Fruit fly (Drosophila melanogaster) whole organism, wandering third instar larva: Measurements from ENCODE around the gene Wdr92.

ENCODE experiments used
- Hr78 ChIP-seq: fragments of >200 bp; optimal IDR thresholded peaks from 2 replicates; lab custom pipeline; 2017; ENCODE audit warnings: missing biosample characterization, missing genetic modification characterization
- OdsH ChIP-seq: fragments of 200-800 bp; sonication (Bioruptor generic); optimal IDR thresholded peaks from 2 replicates; lab custom pipeline; 2016; ENCODE audit warnings: missing biosample characterization, mild to moderate bottlenecking, missing genetic modification characterization
- dl ChIP-seq, 2 experiments: fragments of 175-275, 200-275 bp in 1 of 2; fragments of 200-275 bp in 1 of 2; sonication (Bioruptor generic); optimal IDR thresholded peaks; lab custom pipeline; 2018; ENCODE audit warnings: mild to moderate bottlenecking in 2 of 2, missing biosample characterization in 2 of 2, missing genetic modification characterization in 2 of 2, moderate library complexity in 2 of 2; ENCODE audit not compliant: partially characterized antibody in 2 of 2, insufficient read depth in 1 of 2
- lola ChIP-seq: fragments of >200 bp; optimal IDR thresholded peaks from 2 replicates; lab custom pipeline; 2017; ENCODE audit warnings: missing biosample characterization, missing genetic modification characterization
- psq ChIP-seq: fragments of 200-800 bp; sonication (Bioruptor generic); optimal IDR thresholded peaks from 3 replicates; lab custom pipeline; 2017; ENCODE audit warnings: missing biosample characterization, mild to moderate bottlenecking, missing genetic modification characterization, moderate library complexity

DNA sequence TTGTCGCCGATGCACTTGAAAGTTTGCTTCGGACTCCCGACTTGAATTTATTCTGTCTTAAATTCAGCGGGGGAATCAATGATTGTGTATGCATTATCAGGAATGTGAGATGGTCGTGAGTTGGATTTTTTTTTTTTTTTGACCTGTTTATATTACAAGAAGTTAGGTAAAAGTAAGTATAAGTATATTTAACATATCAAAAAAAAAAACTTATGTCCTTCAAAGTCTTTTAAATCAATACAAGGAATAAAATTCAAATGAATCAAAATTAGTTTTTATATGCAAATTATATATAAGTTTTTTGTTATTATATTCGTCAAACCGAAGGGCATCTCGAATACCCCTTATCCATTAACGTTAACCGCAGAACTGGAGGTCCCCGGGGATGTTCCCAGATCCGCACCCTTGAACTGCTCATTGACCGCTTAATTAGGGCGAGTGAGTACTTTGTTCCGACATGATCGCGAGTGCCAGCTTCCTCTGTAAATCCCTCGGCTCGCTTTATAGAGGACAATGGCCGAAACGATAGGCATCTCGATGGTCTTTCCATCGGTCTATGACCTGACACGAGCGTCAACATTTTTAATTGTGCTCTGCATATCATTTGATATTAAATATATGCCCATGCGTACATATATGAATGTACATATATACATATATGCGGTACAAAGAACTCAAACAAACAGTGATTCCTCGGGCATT is 18.8 kb downstream of the Wdr92 start:
- TF ChIP-seq psq (peak; percentile 20), dl (GFP tag; optimal IDR thresholded peaks at IDR 0.05; lab: Kevin White, UChicago; ENCODE audit: insufficient read depth in 1 of 2, partially characterized antibody in 2 of 2) (no peak), Hr78 (GFP tag; lab: Kevin White, UChicago) (no peak), OdsH (GFP tag; lab: Kevin White, UChicago) (peak; percentile 30), lola (GFP tag; lab: Kevin White, UChicago) (no peak)
